Fruit fly (Drosophila melanogaster): Measurements from ENCODE around the gene Sodh1.

dm6 chr3R:7006934-7007333 lies 45.2 kb upstream of the Sodh1 start:
- TF ChIP-seq Blimp-1 (GFP tag; optimal IDR thresholded peaks at IDR 0.05) = no peak
- TF ChIP-seq CG4318 (GFP tag; optimal IDR thresholded peaks at IDR 0.05) = no peak
- TF ChIP-seq CG9139 (GFP tag; optimal IDR thresholded peaks at IDR 0.05) = no peak
- no peak for TF ChIP-seq Hr39 (GFP tag; optimal IDR thresholded peaks at IDR 0.05)
- TF ChIP-seq Sox102F (GFP tag; optimal IDR thresholded peaks at IDR 0.05) = no peak
- no peak for TF ChIP-seq svp (GFP tag)
- no peak for TF ChIP-seq CG32006 (GFP tag; optimal IDR thresholded peaks at IDR 0.05)
- TF ChIP-seq acj6 (GFP tag; optimal IDR thresholded peaks at IDR 0.05) = no peak
- TF ChIP-seq fd59A (GFP tag; optimal IDR thresholded peaks at IDR 0.05) = no peak
